Worm (Caenorhabditis elegans): ENCODE measurements around the gene srh-80.

ce11 chrV:251652-252051 is 31.9 kb downstream of the srh-80 start, which contains the start of gene oac-39:
- TF ChIP-seq ztf-23 (GFP tag; IDR thresholded peaks at IDR 0.05): no peak
- TF ChIP-seq flt-1 (GFP tag; IDR thresholded peaks at IDR 0.05): no peak
- TF ChIP-seq cog-1 (tag; optimal IDR thresholded peaks at IDR 0.05): no peak
- TF ChIP-seq T22C8.4 (GFP tag; IDR thresholded peaks at IDR 0.05): no peak
- TF ChIP-seq tab-1 (GFP tag; IDR thresholded peaks at IDR 0.05): no peak
- TF ChIP-seq med-1 (GFP tag; optimal IDR thresholded peaks at IDR 0.05; ENCODE audit: insufficient read depth): no peak
- TF ChIP-seq ztf-29 (GFP tag; IDR thresholded peaks at IDR 0.05): no peak
- no peak for TF ChIP-seq ref-1 (GFP tag; conservative IDR thresholded peaks at IDR 0.05)
- TF ChIP-seq klf-2 (GFP tag; conservative IDR thresholded peaks at IDR 0.05): no peak
